Worm (Caenorhabditis elegans) whole organism, late embryonic: ENCODE measurements around the gene set-13.

Experiments used
- F13H6.1 ChIP-seq: sonication (generic microtip); optimal IDR thresholded peaks from 2 replicates; lab custom pipeline; 2016; ENCODE audit warnings: missing genetic modification characterization, missing compliant biosample characterization
- T23F11.4 ChIP-seq: fragments of 200-800 bp; sonication (Bioruptor generic); optimal IDR thresholded peaks from 2 replicates; lab custom pipeline; 2018; ENCODE audit warnings: mild to moderate bottlenecking, missing genetic modification characterization, missing compliant biosample characterization
- ahr-1 ChIP-seq: sonication (generic microtip); optimal IDR thresholded peaks from 2 replicates; lab custom pipeline; 2016; ENCODE audit warnings: missing genetic modification characterization, missing compliant biosample characterization
- ceh-18 ChIP-seq: sonication (generic microtip); optimal IDR thresholded peaks from 2 replicates; lab custom pipeline; 2016; ENCODE audit warnings: missing genetic modification characterization, missing compliant biosample characterization
- ceh-19 ChIP-seq: fragments of 200-800 bp; sonication (Bioruptor generic); optimal IDR thresholded peaks from 2 replicates; lab custom pipeline; 2018; ENCODE audit warnings: mild to moderate bottlenecking, missing genetic modification characterization, missing compliant biosample characterization
- ceh-2 ChIP-seq: sonication (generic microtip); optimal IDR thresholded peaks from 2 replicates; lab custom pipeline; 2016; ENCODE audit warnings: missing genotype, missing genetic modification characterization, missing compliant biosample characterization
- ceh-22 ChIP-seq: sonication (generic microtip); optimal IDR thresholded peaks from 2 replicates; lab custom pipeline; 2017; ENCODE audit warnings: missing biosample characterization, missing genetic modification characterization
- ceh-31 ChIP-seq: sonication (generic microtip); optimal IDR thresholded peaks from 2 replicates; lab custom pipeline; 2016; ENCODE audit warnings: missing genetic modification characterization, missing compliant biosample characterization
- ceh-34 ChIP-seq: sonication (generic microtip); optimal IDR thresholded peaks from 2 replicates; lab custom pipeline; 2016; ENCODE audit warnings: mild to moderate bottlenecking, missing genetic modification characterization, missing compliant biosample characterization
- ceh-9 ChIP-seq: sonication (generic microtip); optimal IDR thresholded peaks from 2 replicates; lab custom pipeline; 2016; ENCODE audit warnings: mild to moderate bottlenecking, missing genetic modification characterization, inconsistent platforms, missing compliant biosample characterization
- dve-1 ChIP-seq: sonication (generic microtip); optimal IDR thresholded peaks from 2 replicates; lab custom pipeline; 2017; ENCODE audit warnings: antibody characterized with exemption, mild to moderate bottlenecking, missing genetic modification characterization, missing compliant biosample characterization
- elt-2 ChIP-seq: sonication (generic microtip); optimal IDR thresholded peaks from 2 replicates; lab custom pipeline; 2016; ENCODE audit warnings: missing genetic modification reagents, missing genetic modification characterization, missing compliant biosample characterization
- elt-4 ChIP-seq: sonication (generic microtip); optimal IDR thresholded peaks from 2 replicates; lab custom pipeline; 2016; ENCODE audit warnings: missing genetic modification characterization, missing compliant biosample characterization
- fkh-10 ChIP-seq: fragments of 150-350 bp; optimal IDR thresholded peaks from 2 replicates; lab custom pipeline; 2014; ENCODE audit warnings: missing biosample characterization, missing genetic modification reagents, missing genetic modification characterization
- gmeb-2 ChIP-seq: sonication (generic microtip); optimal IDR thresholded peaks from 2 replicates; lab custom pipeline; 2016; ENCODE audit warnings: missing genetic modification characterization, inconsistent platforms, missing compliant biosample characterization
- hlh-13 ChIP-seq: fragments of 200-800 bp; sonication (Bioruptor generic); optimal IDR thresholded peaks from 2 replicates; lab custom pipeline; 2018; ENCODE audit warnings: mild to moderate bottlenecking, missing genetic modification characterization, missing compliant biosample characterization
- hlh-30 ChIP-seq: sonication (generic microtip); optimal IDR thresholded peaks from 2 replicates; lab custom pipeline; 2017; ENCODE audit warnings: antibody characterized with exemption, missing genetic modification characterization, missing compliant biosample characterization; ENCODE audit not compliant: insufficient read depth
- hlh-6 ChIP-seq: sonication (generic microtip); optimal IDR thresholded peaks from 2 replicates; lab custom pipeline; 2016; ENCODE audit warnings: missing genotype, missing genetic modification characterization, missing compliant biosample characterization
- hlh-8 ChIP-seq: sonication (generic microtip); optimal IDR thresholded peaks from 2 replicates; lab custom pipeline; 2016; ENCODE audit warnings: missing genotype, missing genetic modification characterization, missing compliant biosample characterization
- madf-2 ChIP-seq: sonication (generic microtip); optimal IDR thresholded peaks from 2 replicates; lab custom pipeline; 2017; ENCODE audit warnings: missing genetic modification characterization, missing compliant biosample characterization
- nhr-11 ChIP-seq: fragments of 150-350 bp; optimal IDR thresholded peaks from 2 replicates; lab custom pipeline; 2014; ENCODE audit warnings: missing biosample characterization, missing genetic modification characterization
- nhr-232 ChIP-seq: sonication (generic microtip); optimal IDR thresholded peaks from 2 replicates; lab custom pipeline; 2016; ENCODE audit warnings: missing genetic modification characterization, missing compliant biosample characterization
- odd-2 ChIP-seq: sonication (generic microtip); optimal IDR thresholded peaks from 2 replicates; lab custom pipeline; 2017; ENCODE audit warnings: antibody characterized with exemption, mild to moderate bottlenecking, missing genetic modification characterization, missing compliant biosample characterization
- pag-3 ChIP-seq: sonication (generic microtip); optimal IDR thresholded peaks from 2 replicates; lab custom pipeline; 2016; ENCODE audit warnings: missing compliant biosample characterization, missing genetic modification characterization, borderline replicate concordance
- pat-9 ChIP-seq: fragments of 200-800 bp; sonication (Bioruptor generic); optimal IDR thresholded peaks from 2 replicates; lab custom pipeline; 2018; ENCODE audit warnings: mild to moderate bottlenecking, missing genetic modification characterization, moderate library complexity, missing compliant biosample characterization
- pax-1 ChIP-seq: fragments of 150-350 bp; optimal IDR thresholded peaks from 2 replicates; lab custom pipeline; 2014; ENCODE audit warnings: missing biosample characterization, missing genetic modification characterization
- pros-1 ChIP-seq: fragments of 150-350 bp; optimal IDR thresholded peaks from 2 replicates; lab custom pipeline; 2014; ENCODE audit warnings: missing biosample characterization, missing genetic modification reagents, missing genetic modification characterization
- rnt-1 ChIP-seq: sonication (generic microtip); optimal IDR thresholded peaks from 2 replicates; lab custom pipeline; 2016; ENCODE audit warnings: missing genetic modification characterization, missing compliant biosample characterization
- sox-4 ChIP-seq: sonication (generic microtip); optimal IDR thresholded peaks from 2 replicates; lab custom pipeline; 2017; ENCODE audit warnings: mild to moderate bottlenecking, missing genetic modification characterization, inconsistent platforms, missing compliant biosample characterization
- ttx-3 ChIP-seq: sonication (generic microtip); optimal IDR thresholded peaks from 2 replicates; lab custom pipeline; 2016; ENCODE audit warnings: missing genetic modification reagents, missing genetic modification characterization, missing compliant biosample characterization
- unc-3 ChIP-seq, 2 experiments: fragments of 200-800 bp in 1 of 2; sonication (Bioruptor generic) in 1 of 2; sonication (generic microtip) in 1 of 2; conservative IDR thresholded peaks in 1 of 2; optimal IDR thresholded peaks in 1 of 2; 2 replicates each; pipeline versions ENCODE4 v1.3.6 to Lab custom; 2016 to 2022; ENCODE audit warnings: missing compliant biosample characterization in 2 of 2, missing genetic modification characterization in 2 of 2, missing genetic modification reagents in 1 of 2
- unc-86 ChIP-seq: sonication (generic microtip); optimal IDR thresholded peaks from 2 replicates; lab custom pipeline; 2016; ENCODE audit warnings: missing genetic modification characterization, missing compliant biosample characterization

The set-13 gene

ce11 chrII:2853767-2854166 lies 37.0 kb downstream of the set-13 start:
- TF ChIP-seq sox-4 (tag; lab: Kevin White, UChicago), result no peak
- TF ChIP-seq elt-4, result no peak
- no peak for TF ChIP-seq ttx-3 (tag; lab: Kevin White, UChicago)
- no peak for TF ChIP-seq ceh-2 (tag; lab: Kevin White, UChicago)
- no peak for TF ChIP-seq hlh-13
- no peak for TF ChIP-seq odd-2
- TF ChIP-seq ceh-19 (GFP tag; lab: Kevin White, UChicago), result no peak
- no peak for TF ChIP-seq ceh-9 (tag; lab: Kevin White, UChicago)
- TF ChIP-seq nhr-232 (tag; lab: Kevin White, UChicago), result no peak
- no peak for TF ChIP-seq ceh-18 (tag; lab: Kevin White, UChicago)
- TF ChIP-seq ceh-22 (tag; lab: Kevin White, UChicago), result no peak
- TF ChIP-seq unc-86 (tag; lab: Kevin White, UChicago), result no peak
- no peak for TF ChIP-seq gmeb-2
- TF ChIP-seq, all 69 proteins: peak for 0

- peak; percentile 41 for TF ChIP-seq ceh-31 (tag; lab: Kevin White, UChicago)
- TF ChIP-seq hlh-6 (tag; lab: Kevin White, UChicago), result peak; percentile 11
- TF ChIP-seq pros-1 (tag; lab: Kevin White, UChicago), result no peak
- TF ChIP-seq sox-4 (tag; lab: Kevin White, UChicago), result no peak
- no peak for TF ChIP-seq ceh-34 (tag; lab: Kevin White, UChicago)
- TF ChIP-seq nhr-11 (tag; lab: Kevin White, UChicago), result no peak
These were observed 38.0 kb downstream of the set-13 start for ce11 chrII:2854794-2855193.

ce11 chrII:2856114-2856513 lies 39.3 kb downstream of the set-13 start:
- TF ChIP-seq madf-2 (tag; lab: Kevin White, UChicago), result no peak
- TF ChIP-seq rnt-1 (tag; lab: Kevin White, UChicago), result no peak
- TF ChIP-seq pax-1, result no peak
- no peak for TF ChIP-seq ceh-2 (tag; lab: Kevin White, UChicago)
- no peak for TF ChIP-seq fkh-10 (GFP tag; lab: Kevin White, UChicago)
- TF ChIP-seq odd-2, result no peak
- TF ChIP-seq gmeb-2, result no peak
- TF ChIP-seq hlh-8 (tag; lab: Kevin White, UChicago), result no peak
- TF ChIP-seq nhr-11 (tag; lab: Kevin White, UChicago), result no peak
- no peak for TF ChIP-seq sox-4 (tag; lab: Kevin White, UChicago)
- TF ChIP-seq, all 69 proteins: peak for 0

ce11 chrII:2857559-2857958 lies 40.8 kb downstream of the set-13 start:
- TF ChIP-seq ahr-1 (tag; lab: Kevin White, UChicago), result no peak
- no peak for TF ChIP-seq elt-2 (tag; lab: Kevin White, UChicago)
- TF ChIP-seq T23F11.4, result no peak
- no peak for TF ChIP-seq F13H6.1 (tag; lab: Kevin White, UChicago)
- TF ChIP-seq unc-3 (GFP tag; conservative IDR thresholded peaks at IDR 0.05; lab: Robert Waterston, UW), result no peak
- TF ChIP-seq unc-3 (tag; optimal IDR thresholded peaks at IDR 0.05; lab: Kevin White, UChicago), result no peak
- TF ChIP-seq rnt-1 (tag; lab: Kevin White, UChicago), result peak; percentile 18
- TF ChIP-seq pat-9 (tag; lab: Kevin White, UChicago), result no peak
- TF ChIP-seq nhr-232 (tag; lab: Kevin White, UChicago), result no peak
- TF ChIP-seq hlh-30, result no peak

ce11 chrII:2858851-2859250 lies 42.1 kb downstream of the set-13 start:
- TF ChIP-seq pag-3 (tag; lab: Kevin White, UChicago), result no peak
- no peak for TF ChIP-seq sox-4 (tag; lab: Kevin White, UChicago)
- TF ChIP-seq elt-2 (tag; lab: Kevin White, UChicago), result peak; percentile 8

- TF ChIP-seq ceh-19 (GFP tag; lab: Kevin White, UChicago) (no peak), dve-1 (tag; lab: Kevin White, UChicago) (peak; percentile 84)
These were observed 42.5 kb downstream of the set-13 start for ce11 chrII:2859315-2859714.
